Fruit fly (Drosophila melanogaster) whole organism, prepupa: ENCODE data around the gene Alp5.

ENCODE experiments used
- CG15336 ChIP-seq: fragments of 200-800 bp; sonication (Bioruptor generic); IDR thresholded peaks from 2 replicates; pipeline ENCODE4 v1.3.6; 2022; ENCODE audit warnings: missing biosample characterization, missing genetic modification characterization
- CG1621 ChIP-seq: fragments of 200-800 bp; sonication (Bioruptor generic); optimal IDR thresholded peaks from 3 replicates; lab custom pipeline; 2018; ENCODE audit warnings: missing biosample characterization, mild to moderate bottlenecking, missing genetic modification characterization
- CG8632 ChIP-seq: fragments of 200-800 bp; sonication (Bioruptor generic); optimal IDR thresholded peaks from 3 replicates; lab custom pipeline; 2016; ENCODE audit warnings: missing biosample characterization, missing genetic modification characterization
- Gug ChIP-seq: fragments of 200-800 bp; sonication (Bioruptor generic); IDR thresholded peaks from 2 replicates; pipeline ENCODE4 v1.3.6; 2022; ENCODE audit warnings: missing biosample characterization, missing genetic modification characterization
- Hr4 ChIP-seq: fragments of 200-800 bp; sonication (Bioruptor generic); optimal IDR thresholded peaks from 3 replicates; lab custom pipeline; 2016; ENCODE audit warnings: missing biosample characterization, missing genetic modification characterization
- Lpt ChIP-seq: fragments of 200-800 bp; sonication (Bioruptor generic); optimal IDR thresholded peaks from 3 replicates; lab custom pipeline; 2016; ENCODE audit warnings: missing biosample characterization, missing genetic modification characterization
- Sox15 ChIP-seq: fragments of 200-800 bp; sonication (Bioruptor generic); optimal IDR thresholded peaks from 3 replicates; lab custom pipeline; 2016; ENCODE audit warnings: missing biosample characterization, missing genetic modification characterization
- cyc ChIP-seq: fragments of 200-800 bp; sonication (Bioruptor generic); optimal IDR thresholded peaks from 3 replicates; lab custom pipeline; 2016; ENCODE audit warnings: missing biosample characterization, missing genetic modification characterization
- pdm3 ChIP-seq: fragments of 200-800 bp; sonication (Bioruptor generic); optimal IDR thresholded peaks from 3 replicates; lab custom pipeline; 2016; ENCODE audit warnings: missing biosample characterization, missing genetic modification characterization

DNA sequence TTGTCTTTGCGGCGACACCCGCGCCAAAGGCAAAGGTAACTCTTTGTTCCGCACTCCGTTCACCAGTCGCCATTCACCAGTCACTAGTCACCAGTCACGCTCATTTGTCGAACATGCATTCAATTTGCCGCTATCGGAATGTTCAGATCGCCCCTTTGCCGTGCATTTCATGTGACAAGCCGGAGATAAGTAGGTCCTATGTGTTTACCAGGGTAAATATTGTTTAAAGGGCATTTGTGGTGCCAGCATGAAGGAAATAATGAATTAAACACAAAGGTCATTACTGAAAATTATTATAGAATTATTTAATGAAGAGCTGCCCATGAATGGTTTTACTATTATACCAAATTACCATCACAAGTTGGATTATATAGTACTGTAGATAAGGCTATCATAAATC, 5.7 kb downstream of the Alp5 start:
- TF ChIP-seq CG1621 (tag; lab: Kevin White, UChicago) = no peak
- TF ChIP-seq Hr4 = no peak
- TF ChIP-seq CG15336 = no peak
- no peak for TF ChIP-seq Gug (GFP tag; lab: Robert Waterston, UW)
- no peak for TF ChIP-seq pdm3
- no peak for TF ChIP-seq Lpt (GFP tag; lab: Kevin White, UChicago)
- no peak for TF ChIP-seq CG8632
- TF ChIP-seq cyc (GFP tag; lab: Kevin White, UChicago) = no peak
- no peak for TF ChIP-seq Sox15 (GFP tag; lab: Kevin White, UChicago)
